Fruit fly (Drosophila melanogaster) whole organism, embryonic: ENCODE measurements around the gene Rrp45.

Experiments
- Awh ChIP-seq: fragments of 200-800 bp; sonication (Bioruptor generic); IDR thresholded peaks from 2 replicates; pipeline ENCODE4, ENCODE4 v1.3.6; 2022; ENCODE audit warnings: missing biosample characterization, missing genetic modification characterization
- Blimp-1 ChIP-seq: fragments of 200-800 bp; sonication (Bioruptor generic); optimal IDR thresholded peaks from 3 replicates; lab custom pipeline; 2018; ENCODE audit warnings: missing biosample characterization, missing genetic modification characterization, mild to moderate bottlenecking, moderate library complexity, missing genetic modification reagents
- CG1233 ChIP-seq: fragments of 200-800 bp; sonication (Bioruptor generic); optimal IDR thresholded peaks from 4 replicates; lab custom pipeline; 2018; ENCODE audit warnings: missing biosample characterization, mild to moderate bottlenecking, missing genetic modification characterization
- CG12391 ChIP-seq: fragments of 200-800 bp; sonication (Bioruptor generic); optimal IDR thresholded peaks from 3 replicates; lab custom pipeline; 2018; ENCODE audit warnings: missing biosample characterization, mild to moderate bottlenecking, missing genetic modification characterization, moderate library complexity
- CG12769 ChIP-seq: fragments of 200-800 bp; sonication (Bioruptor generic); optimal IDR thresholded peaks from 2 replicates; lab custom pipeline; 2019; ENCODE audit warnings: missing biosample characterization, mild to moderate bottlenecking, missing genetic modification characterization, moderate library complexity
- CG13296 ChIP-seq: fragments of 200-800 bp; sonication (Bioruptor generic); optimal IDR thresholded peaks from 3 replicates; lab custom pipeline; 2018; ENCODE audit warnings: missing biosample characterization, mild to moderate bottlenecking, missing genetic modification characterization
- CG15269 ChIP-seq: fragments of 200-800 bp; sonication (Bioruptor generic); optimal IDR thresholded peaks from 2 replicates; lab custom pipeline; 2018; ENCODE audit warnings: missing biosample characterization, mild to moderate bottlenecking, missing genetic modification characterization, moderate library complexity
- CG15514 ChIP-seq: fragments of 200-800 bp; sonication (Bioruptor generic); optimal IDR thresholded peaks from 3 replicates; lab custom pipeline; 2017; ENCODE audit warnings: missing biosample characterization, missing genetic modification characterization, mild to moderate bottlenecking, moderate library complexity, missing genetic modification reagents
- CG1602 ChIP-seq: fragments of 200-800 bp; sonication (Bioruptor generic); optimal IDR thresholded peaks from 3 replicates; lab custom pipeline; 2016; ENCODE audit warnings: missing biosample characterization, missing genetic modification characterization
- CG2712 ChIP-seq: fragments of 200-800 bp; optimal IDR thresholded peaks from 3 replicates; lab custom pipeline; 2019; ENCODE audit warnings: missing biosample characterization, mild to moderate bottlenecking, missing genetic modification characterization, moderate library complexity
- CG31441 ChIP-seq: fragments of 200-800 bp; sonication (Bioruptor generic); IDR thresholded peaks from 2 replicates; pipeline ENCODE4 v1.3.6; 2022; ENCODE audit warnings: missing biosample characterization, missing genetic modification characterization
- CG32532 ChIP-seq: fragments of 200-800 bp; sonication (Bioruptor generic); IDR thresholded peaks from 2 replicates; pipeline ENCODE4 v1.3.6; 2022; ENCODE audit warnings: missing biosample characterization, missing genetic modification characterization
- CG4730 ChIP-seq: fragments of 200-800 bp; sonication (Bioruptor generic); IDR thresholded peaks from 2 replicates; pipeline ENCODE4 v1.3.6; 2022; ENCODE audit warnings: missing biosample characterization, missing genetic modification characterization
- CG7556 ChIP-seq: fragments of 200-800 bp; sonication (Bioruptor generic); optimal IDR thresholded peaks from 2 replicates; lab custom pipeline; 2017; ENCODE audit warnings: missing biosample characterization, mild to moderate bottlenecking, missing genetic modification characterization
- D19A ChIP-seq: fragments of 200-800 bp; optimal IDR thresholded peaks from 3 replicates; lab custom pipeline; 2019; ENCODE audit warnings: missing biosample characterization, mild to moderate bottlenecking, missing genetic modification characterization, moderate library complexity
- Dip2 ChIP-seq: fragments of 200-800 bp; sonication (Bioruptor generic); IDR thresholded peaks from 2 replicates; pipeline ENCODE4 v1.3.6; 2022; ENCODE audit warnings: missing biosample characterization, missing genetic modification characterization
- Drgx ChIP-seq: fragments of 200-800 bp; sonication (Bioruptor generic); IDR thresholded peaks from 2 replicates; pipeline ENCODE4 v1.3.6; 2022; ENCODE audit warnings: missing biosample characterization, missing genetic modification characterization
- Ets65A ChIP-seq: fragments of 200-800 bp; sonication (Bioruptor generic); peaks from one replicate; lab custom pipeline; 2016; ENCODE audit warnings: missing biosample characterization, missing genetic modification characterization
- Fer1 ChIP-seq: fragments of 200-800 bp; sonication (Bioruptor generic); optimal IDR thresholded peaks from 2 replicates; lab custom pipeline; 2017; ENCODE audit warnings: missing biosample characterization, mild to moderate bottlenecking, missing genetic modification characterization
- Fer2 ChIP-seq: fragments of 200-800 bp; sonication (Bioruptor generic); optimal IDR thresholded peaks from 2 replicates; lab custom pipeline; 2018; ENCODE audit warnings: missing biosample characterization, mild to moderate bottlenecking, missing genetic modification characterization, moderate library complexity
- GATAe ChIP-seq: fragments of 200-800 bp; sonication (Bioruptor generic); conservative IDR thresholded peaks from 2 replicates; pipeline ENCODE4 v1.3.6; 2022; ENCODE audit warnings: missing biosample characterization, missing genetic modification characterization
- Gug ChIP-seq: fragments of 200-800 bp; sonication (Bioruptor generic); IDR thresholded peaks from 4 replicates; pipeline ENCODE4 v1.3.6; 2022; ENCODE audit warnings: missing biosample characterization, missing genetic modification characterization
- H15 ChIP-seq: fragments of 200-800 bp; sonication (Bioruptor generic); IDR thresholded peaks from 3 replicates; pipeline ENCODE4 v1.3.6; 2022; ENCODE audit warnings: missing biosample characterization, missing genetic modification characterization
- Hsf ChIP-seq: fragments of 200-800 bp; sonication (Bioruptor generic); optimal IDR thresholded peaks from 3 replicates; lab custom pipeline; 2016; ENCODE audit warnings: missing biosample characterization, missing genetic modification characterization
- Lhr ChIP-seq: fragments of 200-800 bp; sonication (Bioruptor generic); optimal IDR thresholded peaks from 3 replicates; lab custom pipeline; 2017; ENCODE audit warnings: mild to moderate bottlenecking, missing biosample characterization, missing genetic modification reagents, missing genetic modification characterization
- MBD-R2 ChIP-seq: fragments of 200-800 bp; sonication (Bioruptor generic); IDR thresholded peaks from 2 replicates; pipeline ENCODE4 v1.3.6; 2022; ENCODE audit warnings: missing biosample characterization, missing genetic modification characterization
- Mad ChIP-seq: fragments of 200-800 bp; sonication (Bioruptor generic); optimal IDR thresholded peaks from 2 replicates; lab custom pipeline; 2016; ENCODE audit warnings: missing biosample characterization, missing genetic modification characterization
- Meics ChIP-seq: fragments of 200-800 bp; sonication (Bioruptor generic); optimal IDR thresholded peaks from 2 replicates; lab custom pipeline; 2017; ENCODE audit warnings: missing biosample characterization, mild to moderate bottlenecking, missing genetic modification characterization
- Myb ChIP-seq: fragments of 200-800 bp; sonication (Bioruptor generic); optimal IDR thresholded peaks from 2 replicates; lab custom pipeline; 2016; ENCODE audit warnings: missing biosample characterization, missing genetic modification characterization
- Oli ChIP-seq: fragments of 200-800 bp; sonication (Bioruptor generic); optimal IDR thresholded peaks from 2 replicates; lab custom pipeline; 2018; ENCODE audit warnings: missing biosample characterization, mild to moderate bottlenecking, missing genetic modification characterization, moderate library complexity
- Xrp1 ChIP-seq: fragments of 200-800 bp; sonication (Bioruptor generic); IDR thresholded peaks from 2 replicates; pipeline ENCODE4 v1.3.6; 2022; ENCODE audit warnings: missing biosample characterization, missing genetic modification characterization
- ab ChIP-seq: fragments of 200-800 bp; sonication (Bioruptor generic); optimal IDR thresholded peaks from 2 replicates; lab custom pipeline; 2016; ENCODE audit warnings: missing biosample characterization, missing genetic modification characterization
- bsh ChIP-seq, 2 experiments: fragments of 200-800 bp; sonication (Bioruptor generic); optimal IDR thresholded peaks; 2 replicates each; lab custom pipeline; 2017 to 2018; ENCODE audit warnings: mild to moderate bottlenecking in 2 of 2, missing biosample characterization in 2 of 2, missing genetic modification characterization in 2 of 2, moderate library complexity in 1 of 2
- chinmo ChIP-seq: fragments of 200-800 bp; sonication (Bioruptor generic); IDR thresholded peaks from 4 replicates; pipeline ENCODE4 v1.3.6; 2022; ENCODE audit warnings: missing biosample characterization, missing genetic modification characterization; ENCODE audit not compliant: partially characterized antibody
- cwo ChIP-seq: fragments of 200-800 bp; sonication (Bioruptor generic); optimal IDR thresholded peaks from 3 replicates; lab custom pipeline; 2017; ENCODE audit warnings: missing biosample characterization, missing genetic modification characterization, mild to moderate bottlenecking, moderate library complexity, missing genetic modification reagents
- ewg ChIP-seq: fragments of 200-800 bp; sonication (Bioruptor generic); optimal IDR thresholded peaks from 3 replicates; lab custom pipeline; 2017; ENCODE audit warnings: mild to moderate bottlenecking, missing biosample characterization, missing genetic modification reagents, missing genetic modification characterization
- gce ChIP-seq: fragments of 200-800 bp; sonication (Bioruptor generic); IDR thresholded peaks from 3 replicates; pipeline ENCODE4 v1.3.6; 2022; ENCODE audit warnings: missing biosample characterization, missing genetic modification characterization
- grau ChIP-seq: fragments of 200-800 bp; optimal IDR thresholded peaks from 3 replicates; lab custom pipeline; 2019; ENCODE audit warnings: missing biosample characterization, mild to moderate bottlenecking, missing genetic modification characterization, moderate library complexity
- kni ChIP-seq: fragments of 200-800 bp; sonication (Bioruptor generic); optimal IDR thresholded peaks from 3 replicates; lab custom pipeline; 2017; ENCODE audit warnings: mild to moderate bottlenecking, missing biosample characterization, missing genetic modification reagents, missing genetic modification characterization
- mam ChIP-seq: fragments of 200-800 bp; sonication (Bioruptor generic); optimal IDR thresholded peaks from 3 replicates; lab custom pipeline; 2016; ENCODE audit warnings: missing biosample characterization, missing genetic modification characterization
- row ChIP-seq: fragments of 200-800 bp; sonication (Bioruptor generic); IDR thresholded peaks from 3 replicates; pipeline ENCODE4 v1.3.6; 2022; ENCODE audit warnings: missing biosample characterization, missing genetic modification characterization
- sc ChIP-seq, 3 experiments: fragments of >200 bp in 2 of 3; fragments of 200-800 bp in 1 of 3; sonication (Bioruptor generic) in 1 of 3; optimal IDR thresholded peaks; 2 replicates in 2 of 3; 3 replicates in 1 of 3; lab custom pipeline; 2017; ENCODE audit warnings: mild to moderate bottlenecking in 1 of 3, missing biosample characterization in 1 of 3, missing genetic modification characterization in 1 of 3, missing genetic modification reagents in 1 of 3
- sd ChIP-seq: fragments of 200-800 bp; sonication (Bioruptor generic); optimal IDR thresholded peaks from 3 replicates; lab custom pipeline; 2018; ENCODE audit warnings: missing biosample characterization, mild to moderate bottlenecking, missing genetic modification characterization, moderate library complexity
- tgo ChIP-seq: fragments of 200-800 bp; sonication (Bioruptor generic); IDR thresholded peaks from 3 replicates; pipeline ENCODE4 v1.3.6; 2022; ENCODE audit warnings: missing biosample characterization, missing genetic modification characterization
- tll ChIP-seq, 2 experiments: fragments of 200-800 bp in 1 of 2; fragments of >200 bp in 1 of 2; sonication (Bioruptor generic) in 1 of 2; optimal IDR thresholded peaks; 2 replicates each; lab custom pipeline; 2017 to 2019; ENCODE audit warnings: missing biosample characterization in 2 of 2, missing genetic modification characterization in 2 of 2, mild to moderate bottlenecking in 1 of 2, moderate library complexity in 1 of 2
- unc-4 ChIP-seq: fragments of 200-800 bp; sonication (Bioruptor generic); IDR thresholded peaks from 2 replicates; pipeline ENCODE4 v1.3.6; 2022; ENCODE audit warnings: missing biosample characterization, missing genetic modification characterization; ENCODE audit not compliant: partially characterized antibody
- unpg ChIP-seq: fragments of 200-800 bp; sonication (Bioruptor generic); optimal IDR thresholded peaks from 3 replicates; lab custom pipeline; 2018; ENCODE audit warnings: missing biosample characterization, mild to moderate bottlenecking, missing genetic modification characterization, moderate library complexity
- vnd ChIP-seq: fragments of 200-800 bp; sonication (Bioruptor generic); IDR thresholded peaks from 3 replicates; pipeline ENCODE4 v1.3.6; 2022; ENCODE audit warnings: missing biosample characterization, missing genetic modification characterization; ENCODE audit not compliant: partially characterized antibody
- zfh1 ChIP-seq: fragments of 200-800 bp; sonication (Bioruptor generic); IDR thresholded peaks from 3 replicates; pipeline ENCODE4 v1.3.6; 2022; ENCODE audit warnings: missing biosample characterization, missing genetic modification characterization

Rrp45 gene

DNA sequence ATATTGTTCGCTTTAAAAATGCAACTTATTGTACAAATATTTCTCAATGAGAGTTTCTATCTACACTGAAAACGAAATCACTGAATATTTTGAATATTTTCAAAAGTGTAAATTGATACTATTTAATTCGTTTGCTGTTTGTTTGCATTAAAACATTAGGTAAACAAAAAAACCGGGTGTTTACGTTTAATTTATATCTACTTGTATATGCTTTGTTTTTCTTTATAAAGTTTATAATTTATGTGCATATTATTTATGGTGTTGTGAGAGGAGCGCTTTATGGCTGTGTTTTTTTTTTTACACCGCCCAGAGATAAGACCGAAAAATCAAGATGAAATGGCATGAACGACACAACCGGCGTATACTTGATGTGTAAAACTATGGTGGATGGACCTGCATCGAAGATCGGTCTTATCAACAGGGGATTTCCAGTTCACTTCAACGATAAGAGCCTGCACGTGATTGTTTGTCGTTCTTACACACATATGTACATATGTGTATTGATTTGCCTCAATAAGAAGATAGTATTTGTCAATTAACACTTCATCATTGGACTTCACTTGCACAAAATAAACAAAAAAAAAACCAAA is 38.5 kb upstream of the Rrp45 start:
- TF ChIP-seq MBD-R2 (GFP tag; lab: Robert Waterston, UW): no peak
- TF ChIP-seq CG13296: no peak
- no peak for TF ChIP-seq CG1602 (GFP tag; lab: Kevin White, UChicago)
- TF ChIP-seq mam (GFP tag; lab: Kevin White, UChicago): no peak
- TF ChIP-seq Hsf (GFP tag; lab: Kevin White, UChicago): no peak
- peak in 1 of 2 experiments; percentile 12 for TF ChIP-seq bsh (GFP tag; optimal IDR thresholded peaks at IDR 0.05; lab: Kevin White, UChicago)
- no peak for TF ChIP-seq GATAe
- no peak for TF ChIP-seq sc (optimal IDR thresholded peaks at IDR 0.05; lab: Kevin White, UChicago)
- TF ChIP-seq sc (GFP tag; optimal IDR thresholded peaks at IDR 0.05; lab: Kevin White, UChicago): no peak
- no peak for TF ChIP-seq CG2712 (tag; lab: Kevin White, UChicago)
- peak; percentile 31; the same call in 1 of the 3 replicates for TF ChIP-seq row (GFP tag; lab: Robert Waterston, UW)
- no peak for TF ChIP-seq Oli
- no peak for TF ChIP-seq ewg (GFP tag; lab: Kevin White, UChicago)
- peak; percentile 31 for TF ChIP-seq Ets65A (GFP tag; lab: Kevin White, UChicago)
- TF ChIP-seq Lhr (GFP tag; lab: Kevin White, UChicago): no peak
- peak; percentile 6 for TF ChIP-seq Blimp-1 (GFP tag; lab: Kevin White, UChicago)
- peak; percentile 13; the same call in 1 of the 2 replicates for TF ChIP-seq Drgx (GFP tag; lab: Robert Waterston, UW)
- no peak for TF ChIP-seq zfh1
- TF ChIP-seq unpg: peak; percentile 34
- TF ChIP-seq H15 (GFP tag; lab: Robert Waterston, UW): no peak
- TF ChIP-seq Meics (GFP tag; lab: Kevin White, UChicago): no peak
- no peak for TF ChIP-seq Fer2 (tag; lab: Kevin White, UChicago)
- peak; percentile 4 for TF ChIP-seq CG12391 (tag; lab: Kevin White, UChicago)
- TF ChIP-seq unc-4 (GFP tag; lab: Robert Waterston, UW): no peak
- 0 out of 4 replicates have a peak, but pooled peaks have one; percentile 20 for TF ChIP-seq chinmo (GFP tag; lab: Robert Waterston, UW)
- TF ChIP-seq CG15269 (tag; lab: Kevin White, UChicago): peak; percentile 41
- peak; percentile 4 for TF ChIP-seq CG15514
- no peak for TF ChIP-seq gce (GFP tag; lab: Robert Waterston, UW)
- 0 out of 2 replicates have a peak, but pooled peaks have one; percentile 13 for TF ChIP-seq CG4730 (GFP tag; lab: Robert Waterston, UW)
- TF ChIP-seq Awh (GFP tag; lab: Robert Waterston, UW): no peak
- TF ChIP-seq tll (GFP tag; optimal IDR thresholded peaks at IDR 0.05; lab: Kevin White, UChicago): no peak
- no peak for TF ChIP-seq CG12769 (tag; lab: Kevin White, UChicago)
- TF ChIP-seq CG7556 (GFP tag; lab: Kevin White, UChicago): peak; percentile 4
- TF ChIP-seq sd (tag; lab: Kevin White, UChicago): peak; percentile 5
- TF ChIP-seq CG32532: no peak
- peak; percentile 19 for TF ChIP-seq Fer1
- TF ChIP-seq Xrp1 (GFP tag; lab: Robert Waterston, UW): peak; percentile 17; the same call in 1 of the 2 replicates
- no peak for TF ChIP-seq Myb
- 0 out of 2 replicates have a peak, but pooled peaks have one; percentile 27 for TF ChIP-seq CG31441 (GFP tag; lab: Robert Waterston, UW)
- TF ChIP-seq cwo (GFP tag; lab: Kevin White, UChicago): peak; percentile 59
- no peak for TF ChIP-seq ab (GFP tag; lab: Kevin White, UChicago)
- no peak for TF ChIP-seq D19A (tag; lab: Kevin White, UChicago)
- TF ChIP-seq CG1233 (GFP tag; lab: Kevin White, UChicago): no peak
- no peak for TF ChIP-seq Gug
- no peak for TF ChIP-seq Dip2 (GFP tag; lab: Robert Waterston, UW)
- no peak for TF ChIP-seq Mad (GFP tag; lab: Kevin White, UChicago)
- no peak for TF ChIP-seq tgo
- peak; percentile 13 for TF ChIP-seq grau (tag; lab: Kevin White, UChicago)
- TF ChIP-seq kni (GFP tag; lab: Kevin White, UChicago): no peak
- TF ChIP-seq vnd (GFP tag; lab: Robert Waterston, UW): no peak
